Fruit fly (Drosophila melanogaster) whole organism, prepupa: Measurements from ENCODE around the gene c12.2.

ENCODE experiments used
- Blimp-1 ChIP-seq: fragments of 200-800 bp; sonication (Bioruptor generic); optimal IDR thresholded peaks from 3 replicates; lab custom pipeline; 2017; ENCODE audit warnings: missing biosample characterization, missing genetic modification characterization, mild to moderate bottlenecking, moderate library complexity, missing genetic modification reagents
- CG10631 ChIP-seq: fragments of 200-800 bp; sonication (Bioruptor generic); optimal IDR thresholded peaks from 2 replicates; lab custom pipeline; 2016; ENCODE audit warnings: missing biosample characterization, missing genetic modification characterization
- CG11762 ChIP-seq: fragments of 200-800 bp; sonication (Bioruptor generic); optimal IDR thresholded peaks from 3 replicates; lab custom pipeline; 2016; ENCODE audit warnings: missing biosample characterization, missing genetic modification characterization; ENCODE audit not compliant: insufficient read depth
- CG11902 ChIP-seq: fragments of 200-800 bp; sonication (Bioruptor generic); optimal IDR thresholded peaks from 3 replicates; lab custom pipeline; 2016; ENCODE audit warnings: missing biosample characterization, missing genetic modification characterization
- CG15336 ChIP-seq: fragments of 200-800 bp; sonication (Bioruptor generic); IDR thresholded peaks from 2 replicates; pipeline ENCODE4 v1.3.6; 2022; ENCODE audit warnings: missing biosample characterization, missing genetic modification characterization
- CG3032 ChIP-seq: fragments of 200-800 bp; optimal IDR thresholded peaks from 2 replicates; lab custom pipeline; 2019; ENCODE audit warnings: missing biosample characterization, mild to moderate bottlenecking, missing genetic modification characterization, moderate library complexity
- CG31627 ChIP-seq: fragments of 200-800 bp; sonication (Bioruptor generic); optimal IDR thresholded peaks from 3 replicates; lab custom pipeline; 2016; ENCODE audit warnings: missing biosample characterization, missing genetic modification characterization
- CG32006 ChIP-seq: fragments of 200-800 bp; sonication (Bioruptor generic); optimal IDR thresholded peaks from 3 replicates; lab custom pipeline; 2017; ENCODE audit warnings: missing biosample characterization, mild to moderate bottlenecking, missing genetic modification characterization
- CG4318 ChIP-seq: fragments of 200-800 bp; sonication (Bioruptor generic); optimal IDR thresholded peaks from 3 replicates; lab custom pipeline; 2017; ENCODE audit warnings: missing biosample characterization, mild to moderate bottlenecking, missing genetic modification characterization
- CG6163 ChIP-seq: fragments of 200-800 bp; sonication (Bioruptor generic); IDR thresholded peaks from 3 replicates; pipeline ENCODE4 v1.3.6; 2022; ENCODE audit warnings: missing biosample characterization, missing genetic modification characterization
- CG6792 ChIP-seq: fragments of 200-800 bp; sonication (Bioruptor generic); optimal IDR thresholded peaks from 3 replicates; lab custom pipeline; 2016; ENCODE audit warnings: missing biosample characterization, missing genetic modification characterization
- CG6808 ChIP-seq: fragments of 200-800 bp; sonication (Bioruptor generic); optimal IDR thresholded peaks from 3 replicates; lab custom pipeline; 2017; ENCODE audit warnings: missing biosample characterization, missing genetic modification characterization, mild to moderate bottlenecking, moderate library complexity, missing genetic modification reagents
- CG6854 ChIP-seq: fragments of 200-800 bp; sonication (Bioruptor generic); optimal IDR thresholded peaks from 2 replicates; lab custom pipeline; 2017; ENCODE audit warnings: missing biosample characterization, mild to moderate bottlenecking, missing genetic modification characterization
- CG8119 ChIP-seq: fragments of 200-800 bp; sonication (Bioruptor generic); IDR thresholded peaks from 3 replicates; pipeline ENCODE4 v1.3.6; 2022; ENCODE audit warnings: missing biosample characterization, missing genetic modification characterization
- CG8632 ChIP-seq: fragments of 200-800 bp; sonication (Bioruptor generic); optimal IDR thresholded peaks from 3 replicates; lab custom pipeline; 2016; ENCODE audit warnings: missing biosample characterization, missing genetic modification characterization
- CG9139 ChIP-seq: fragments of 200-800 bp; sonication (Bioruptor generic); optimal IDR thresholded peaks from 3 replicates; lab custom pipeline; 2017; ENCODE audit warnings: missing biosample characterization, mild to moderate bottlenecking, missing genetic modification characterization
- Eip75B ChIP-seq: fragments of 200-800 bp; sonication (Bioruptor generic); optimal IDR thresholded peaks from 3 replicates; lab custom pipeline; 2016; ENCODE audit warnings: missing biosample characterization, missing genetic modification characterization
- Eip78C ChIP-seq: fragments of 200-800 bp; sonication (Bioruptor generic); peaks from one replicate; lab custom pipeline; 2016; ENCODE audit warnings: missing biosample characterization, missing genetic modification characterization
- Eip93F ChIP-seq: fragments of 200-800 bp; sonication (Bioruptor generic); optimal IDR thresholded peaks from 2 replicates; lab custom pipeline; 2016; ENCODE audit warnings: missing biosample characterization, mild to moderate bottlenecking, missing genetic modification characterization
- Ets21C ChIP-seq: fragments of 200-800 bp; sonication (Bioruptor generic); optimal IDR thresholded peaks from 3 replicates; lab custom pipeline; 2016; ENCODE audit warnings: missing biosample characterization, missing genetic modification characterization
- Ets96B ChIP-seq: fragments of 200-800 bp; optimal IDR thresholded peaks from 2 replicates; lab custom pipeline; 2019; ENCODE audit warnings: missing biosample characterization, mild to moderate bottlenecking, missing genetic modification characterization, moderate library complexity
- Hr39 ChIP-seq: fragments of 200-800 bp; sonication (Bioruptor generic); optimal IDR thresholded peaks from 2 replicates; lab custom pipeline; 2016; ENCODE audit warnings: missing biosample characterization, missing genetic modification characterization
- Hr4 ChIP-seq: fragments of 200-800 bp; sonication (Bioruptor generic); optimal IDR thresholded peaks from 3 replicates; lab custom pipeline; 2016; ENCODE audit warnings: missing biosample characterization, missing genetic modification characterization
- Lpt ChIP-seq: fragments of 200-800 bp; sonication (Bioruptor generic); optimal IDR thresholded peaks from 3 replicates; lab custom pipeline; 2016; ENCODE audit warnings: missing biosample characterization, missing genetic modification characterization
- Met ChIP-seq: fragments of 200-800 bp; sonication (Bioruptor generic); optimal IDR thresholded peaks from 3 replicates; lab custom pipeline; 2016; ENCODE audit warnings: missing biosample characterization, missing genetic modification characterization
- OdsH ChIP-seq: fragments of 200-800 bp; sonication (Bioruptor generic); optimal IDR thresholded peaks from 3 replicates; lab custom pipeline; 2016; ENCODE audit warnings: missing biosample characterization, missing genetic modification characterization
- Smox ChIP-seq: fragments of 200-800 bp; sonication (Bioruptor generic); optimal IDR thresholded peaks from 3 replicates; lab custom pipeline; 2016; ENCODE audit warnings: missing biosample characterization, missing genetic modification characterization
- Sox102F ChIP-seq: fragments of 200-800 bp; sonication (Bioruptor generic); optimal IDR thresholded peaks from 2 replicates; lab custom pipeline; 2016; ENCODE audit warnings: missing biosample characterization, mild to moderate bottlenecking, missing genetic modification characterization
- acj6 ChIP-seq: fragments of 200-800 bp; sonication (Bioruptor generic); optimal IDR thresholded peaks from 3 replicates; lab custom pipeline; 2016; ENCODE audit warnings: missing biosample characterization, missing genetic modification characterization
- dsx ChIP-seq: fragments of 200-800 bp; optimal IDR thresholded peaks from 3 replicates; lab custom pipeline; 2019; ENCODE audit warnings: missing biosample characterization, mild to moderate bottlenecking, missing genetic modification characterization, moderate library complexity; ENCODE audit not compliant: poor library complexity, severe bottlenecking
- eg ChIP-seq: fragments of 200-800 bp; sonication (Bioruptor generic); IDR thresholded peaks from 3 replicates; pipeline ENCODE4 v1.3.6; 2022; ENCODE audit warnings: missing biosample characterization, missing genetic modification characterization
- esn ChIP-seq: fragments of 200-800 bp; sonication (Bioruptor generic); optimal IDR thresholded peaks from 2 replicates; lab custom pipeline; 2016; ENCODE audit warnings: missing biosample characterization, mild to moderate bottlenecking, missing genetic modification characterization, moderate library complexity
- fd59A ChIP-seq: fragments of 200-800 bp; sonication (Bioruptor generic); optimal IDR thresholded peaks from 2 replicates; lab custom pipeline; 2017; ENCODE audit warnings: missing biosample characterization, mild to moderate bottlenecking, missing genetic modification characterization, missing genetic modification reagents
- fkh ChIP-seq: fragments of 200-800 bp; sonication (Bioruptor generic); optimal IDR thresholded peaks from 3 replicates; lab custom pipeline; 2017; ENCODE audit warnings: missing biosample characterization, mild to moderate bottlenecking, missing genetic modification characterization, moderate library complexity
- lz ChIP-seq: fragments of 200-800 bp; sonication (Bioruptor generic); optimal IDR thresholded peaks from 3 replicates; lab custom pipeline; 2016; ENCODE audit warnings: missing biosample characterization, missing genetic modification characterization
- ss ChIP-seq, 2 experiments: fragments of 200-800 bp; sonication (Bioruptor generic); optimal IDR thresholded peaks; 2 replicates in 1 of 2; 3 replicates in 1 of 2; lab custom pipeline; 2017 to 2018; ENCODE audit warnings: mild to moderate bottlenecking in 2 of 2, missing biosample characterization in 2 of 2, missing genetic modification characterization in 2 of 2, moderate library complexity in 1 of 2
- svp ChIP-seq: fragments of 200-800 bp; sonication (Bioruptor generic); peaks from one replicate; lab custom pipeline; 2016; ENCODE audit warnings: missing biosample characterization, missing genetic modification characterization
- vri ChIP-seq: fragments of 200-800 bp; sonication (Bioruptor generic); optimal IDR thresholded peaks from 3 replicates; lab custom pipeline; 2016; ENCODE audit warnings: missing biosample characterization, mild to moderate bottlenecking, missing genetic modification characterization

c12.2 gene

DNA sequence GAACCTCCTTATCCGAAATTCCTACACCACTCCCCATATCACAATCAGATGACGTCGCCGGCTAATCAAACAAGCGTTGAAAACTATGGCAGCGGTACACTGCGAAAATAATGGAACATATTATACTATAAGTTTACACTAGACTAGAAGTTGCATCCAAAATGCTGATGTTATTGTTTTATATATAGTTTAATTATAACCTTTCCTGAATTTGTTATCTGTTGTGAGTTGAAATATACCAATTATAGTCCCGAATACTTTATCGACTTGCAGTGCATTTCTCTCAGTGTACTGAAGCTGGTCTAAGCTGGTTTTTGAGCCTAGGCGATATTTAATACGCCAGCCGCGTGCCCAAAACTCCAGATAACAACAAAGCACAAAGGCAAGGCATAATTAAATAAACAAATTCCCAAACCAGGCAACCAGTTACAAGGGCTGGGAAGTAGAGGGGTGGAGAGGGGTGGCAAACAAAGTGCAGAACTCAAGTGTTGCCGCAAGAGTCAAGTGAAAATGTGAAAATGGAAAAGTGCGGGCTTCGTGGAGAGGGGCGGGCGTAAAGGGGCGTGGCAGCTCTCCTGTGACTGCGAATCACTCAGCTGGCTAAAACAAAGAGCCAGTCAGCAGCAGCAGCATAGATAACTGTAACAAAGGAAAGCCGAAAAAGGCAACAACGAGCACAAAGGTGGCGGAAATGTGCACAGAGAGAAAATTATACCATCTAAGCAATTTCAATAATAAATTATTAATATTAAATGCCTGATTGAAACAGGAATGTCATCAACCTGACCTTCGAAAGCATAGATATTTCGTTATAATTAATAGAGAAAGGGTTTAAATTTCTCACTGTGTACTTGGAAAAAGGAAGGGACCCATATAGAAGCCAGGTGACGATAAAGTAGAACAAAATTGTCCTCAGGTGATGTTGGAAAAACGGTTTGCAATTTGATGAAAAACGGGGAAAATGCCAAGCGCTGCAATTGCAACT, 33.2 kb downstream of the c12.2 start (continued):
- TF ChIP-seq CG8119 (GFP tag; lab: Robert Waterston, UW) (peak; percentile 63), esn (GFP tag; lab: Kevin White, UChicago) (peak; percentile 75), CG6808 (GFP tag; lab: Kevin White, UChicago) (no peak), Lpt (GFP tag; lab: Kevin White, UChicago) (no peak), CG11902 (peak; percentile 34), CG6792 (GFP tag; lab: Kevin White, UChicago) (peak; percentile 61), CG4318 (GFP tag; lab: Kevin White, UChicago) (peak; percentile 43), Ets21C (GFP tag; lab: Kevin White, UChicago) (peak; percentile 40), acj6 (GFP tag; lab: Kevin White, UChicago) (peak; percentile 49), CG11762 (GFP tag; lab: Kevin White, UChicago) (peak; percentile 34), Ets96B (tag; lab: Kevin White, UChicago) (peak; percentile 38), Eip93F (peak; percentile 41), fd59A (no peak), CG32006 (GFP tag; lab: Kevin White, UChicago) (peak; percentile 72)

DNA sequence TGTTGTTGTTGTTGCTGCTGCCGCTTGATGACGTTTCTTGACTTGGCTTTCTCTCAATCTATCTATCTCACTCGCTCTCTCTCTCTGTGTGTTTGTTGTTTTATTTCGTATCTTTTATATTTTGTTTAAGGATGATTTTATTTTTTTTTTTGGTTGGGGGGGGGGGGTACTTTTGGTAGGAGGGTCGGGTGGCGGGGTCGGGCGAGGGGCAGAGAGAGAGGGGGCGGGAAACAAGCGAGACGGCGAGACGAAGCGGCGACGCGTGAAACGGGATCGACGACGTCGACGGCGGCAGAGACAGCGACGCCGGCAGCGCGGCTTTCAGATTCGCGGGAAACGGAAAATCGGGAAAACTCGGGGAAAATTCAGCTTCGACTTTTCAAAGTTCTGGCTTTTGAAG, 35.6 kb downstream of the c12.2 start:
- TF ChIP-seq lz (GFP tag; lab: Kevin White, UChicago) (no peak), Eip75B (no peak), CG9139 (no peak), CG32006 (GFP tag; lab: Kevin White, UChicago) (peak; percentile 7)

DNA sequence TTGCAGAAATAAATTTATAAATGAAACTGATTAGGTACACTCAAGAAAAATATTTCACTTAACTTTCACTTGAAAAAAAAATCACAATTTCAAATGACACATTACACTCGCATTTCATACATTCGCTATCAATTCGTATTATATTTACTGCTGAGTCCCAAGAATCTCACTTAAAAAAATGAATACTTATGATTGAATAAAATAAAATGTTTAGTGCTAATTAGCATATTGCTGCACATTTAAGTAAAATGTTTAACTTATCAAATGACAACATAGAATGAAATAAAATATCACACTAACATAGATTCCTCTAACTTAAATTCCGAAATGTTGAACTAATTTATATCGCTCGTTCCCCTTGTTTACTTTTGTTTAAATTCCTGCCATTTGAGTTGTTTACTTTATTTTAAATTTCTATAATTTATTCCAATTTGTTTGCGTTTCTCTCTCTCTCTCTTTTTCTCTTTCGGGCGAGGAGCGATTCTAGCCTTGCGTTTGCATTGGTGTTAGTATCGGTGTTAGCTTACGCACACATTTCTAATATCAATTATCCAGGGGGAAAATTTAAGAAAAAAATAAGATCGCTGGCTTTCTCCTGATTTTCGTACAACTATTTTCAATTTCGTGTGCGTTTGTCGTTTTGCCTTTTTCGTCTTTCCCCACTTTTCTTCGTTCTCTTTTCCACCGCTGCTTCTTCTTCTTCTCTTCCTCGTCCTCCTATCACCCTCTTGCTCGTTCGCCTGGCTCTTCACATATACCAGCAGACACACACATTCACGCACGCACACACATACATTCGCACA, 36.2 kb downstream of the c12.2 start:
- peak; percentile 29; the same call in 1 of the 3 replicates for TF ChIP-seq CG8119 (GFP tag; lab: Robert Waterston, UW)
- TF ChIP-seq Blimp-1 (GFP tag; lab: Kevin White, UChicago) = no peak
- TF ChIP-seq Eip78C (GFP tag; lab: Kevin White, UChicago) = peak; percentile 79
- no peak for TF ChIP-seq Ets96B (tag; lab: Kevin White, UChicago)
- TF ChIP-seq CG6854 (GFP tag; lab: Kevin White, UChicago) = no peak
- peak; percentile 58 for TF ChIP-seq fkh
- no peak for TF ChIP-seq svp (GFP tag; lab: Kevin White, UChicago)
- TF ChIP-seq Hr4 (GFP tag; lab: Kevin White, UChicago) = peak; percentile 11
- peak; percentile 39; the same call in 1 of the 3 replicates for TF ChIP-seq CG6163 (GFP tag; lab: Robert Waterston, UW)
- TF ChIP-seq esn (GFP tag; lab: Kevin White, UChicago) = peak; percentile 8
- TF ChIP-seq OdsH = peak; percentile 1
- TF ChIP-seq Lpt (GFP tag; lab: Kevin White, UChicago) = peak; percentile 10
- TF ChIP-seq, all 60 proteins: peak for 8

DNA sequence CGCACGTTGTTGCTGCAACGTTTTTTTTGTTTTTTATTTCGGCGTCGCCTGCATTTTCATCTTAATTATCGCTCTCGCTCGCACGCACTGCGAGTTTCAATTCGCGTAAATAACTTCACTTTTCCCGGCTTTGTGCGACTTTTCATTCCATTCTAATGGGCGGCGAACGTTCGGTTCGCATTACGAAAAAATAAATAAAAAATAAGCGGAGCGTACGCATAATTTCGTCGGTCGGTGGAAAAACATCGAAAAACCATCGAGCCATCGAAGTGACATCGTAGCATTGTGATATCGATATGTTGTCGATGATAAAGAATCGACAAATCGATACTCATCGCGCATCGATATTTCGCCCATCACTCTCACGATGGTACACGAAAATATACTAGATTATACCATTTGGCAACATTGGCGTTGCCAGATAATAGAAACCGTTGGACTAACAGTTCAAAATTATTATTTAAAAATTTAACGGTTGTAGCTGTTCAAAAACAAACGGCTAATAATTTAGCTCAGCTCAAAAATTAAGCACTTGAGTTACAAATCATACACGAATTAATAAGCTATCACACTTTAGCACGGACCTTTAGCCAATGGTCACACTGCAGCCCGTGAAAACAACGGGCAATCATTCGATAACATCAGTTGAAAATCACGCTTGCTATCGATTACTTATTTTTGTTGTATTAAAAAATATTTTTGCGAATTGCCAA, 37.0 kb downstream of the c12.2 start, which contains the start of the genes Zdhhc8 and BCL7-like:
Zdhhc8 (minus strand) TSS at position 232 of the 713 bp plus-strand sequence.
BCL7-like (plus strand) TSS at position 639 of the 713 bp plus-strand sequence.
- TF ChIP-seq Ets21C (GFP tag; lab: Kevin White, UChicago) (peak; percentile 12), ss (GFP tag; optimal IDR thresholded peaks at IDR 0.05; lab: Kevin White, UChicago) (peak; percentile 52 to 76), CG31627 (GFP tag; lab: Kevin White, UChicago) (peak; percentile 56), CG10631 (GFP tag; lab: Kevin White, UChicago) (peak; percentile 30), OdsH (no peak), Hr39 (GFP tag; lab: Kevin White, UChicago) (peak; percentile 51), CG3032 (peak; percentile 11), vri (GFP tag; lab: Kevin White, UChicago) (no peak), CG11762 (GFP tag; lab: Kevin White, UChicago) (no peak), CG9139 (peak; percentile 58), CG6854 (GFP tag; lab: Kevin White, UChicago) (peak; percentile 41), lz (GFP tag; lab: Kevin White, UChicago) (peak; percentile 52), Smox (GFP tag; lab: Kevin White, UChicago) (peak; percentile 15), CG8119 (GFP tag; lab: Robert Waterston, UW) (no peak; the same call in 2 of the 3 replicates), esn (GFP tag; lab: Kevin White, UChicago) (peak; percentile 41), CG8632 (no peak), Sox102F (GFP tag; lab: Kevin White, UChicago) (peak; percentile 1), dsx (GFP tag; lab: Kevin White, UChicago) (peak; percentile 38), CG15336 (GFP tag; lab: Robert Waterston, UW) (peak; percentile 43), Eip78C (GFP tag; lab: Kevin White, UChicago) (peak; percentile 17), Met (GFP tag; lab: Kevin White, UChicago) (peak; percentile 10), fkh (no peak), eg (peak; percentile 20; the same call in 1 of the 3 replicates)
